Worm (Caenorhabditis elegans) whole organism, L4 larva: ENCODE data around the gene srz-9.

Experiments used
- ces-1 ChIP-seq: fragments of 150-350 bp; sonication (generic microtip); optimal IDR thresholded peaks from 4 replicates; lab custom pipeline; 2014; ENCODE audit warnings: missing biosample characterization, missing genetic modification reagents, missing genetic modification characterization
- egl-27 ChIP-seq: sonication (generic microtip); optimal IDR thresholded peaks from 3 replicates; lab custom pipeline; 2017; ENCODE audit warnings: missing biosample characterization, missing genetic modification reagents, missing genetic modification characterization
- fkh-10 ChIP-seq: fragments of 150-350 bp; optimal IDR thresholded peaks from 2 replicates; lab custom pipeline; 2014; ENCODE audit warnings: missing biosample characterization, missing genetic modification reagents, missing genetic modification characterization
- mdl-1 ChIP-seq, 2 experiments: fragments of 150-350 bp in 1 of 2; sonication (generic microtip) in 1 of 2; optimal IDR thresholded peaks; 2 replicates each; lab custom pipeline; 2014 to 2017; ENCODE audit warnings: missing biosample characterization in 2 of 2, missing genetic modification characterization in 2 of 2
- mxl-3 ChIP-seq: fragments of 200-800 bp; sonication (Bioruptor generic); optimal IDR thresholded peaks from 2 replicates; lab custom pipeline; 2018; ENCODE audit warnings: mild to moderate bottlenecking, missing genetic modification characterization, missing compliant biosample characterization
- nhr-10 ChIP-seq: fragments of 150-350 bp; optimal IDR thresholded peaks from 2 replicates; lab custom pipeline; 2014; ENCODE audit warnings: missing biosample characterization, missing genetic modification characterization
- nhr-237 ChIP-seq: sonication (generic microtip); optimal IDR thresholded peaks from 2 replicates; lab custom pipeline; 2017; ENCODE audit warnings: missing biosample characterization, missing genetic modification characterization
- skn-1 ChIP-seq: fragments of 150-350 bp; optimal IDR thresholded peaks from 2 replicates; lab custom pipeline; 2014; ENCODE audit warnings: missing biosample characterization, missing genetic modification characterization
- spr-1 ChIP-seq: sonication (generic microtip); optimal IDR thresholded peaks from 2 replicates; lab custom pipeline; 2016; ENCODE audit warnings: mild to moderate bottlenecking, missing genetic modification characterization, missing compliant biosample characterization
- unc-130 ChIP-seq: sonication (generic microtip); optimal IDR thresholded peaks from 2 replicates; lab custom pipeline; 2016; ENCODE audit warnings: missing genetic modification reagents, missing genetic modification characterization, missing compliant biosample characterization
- zfp-2 ChIP-seq: sonication (generic microtip); optimal IDR thresholded peaks from 2 replicates; lab custom pipeline; 2016; ENCODE audit warnings: mild to moderate bottlenecking, missing genetic modification characterization, missing compliant biosample characterization

ce11 chrIII:1295149-1295716, 31.4 kb downstream of the srz-9 start, which contains the start of gene fbxa-35:
- TF ChIP-seq zfp-2 (tag; lab: Kevin White, UChicago) (no peak), mdl-1 (tag; optimal IDR thresholded peaks at IDR 0.05; lab: Kevin White, UChicago) (no peak), ces-1 (GFP tag; lab: Kevin White, UChicago) (no peak), unc-130 (GFP tag; lab: Kevin White, UChicago) (no peak), nhr-237 (tag; lab: Kevin White, UChicago) (no peak), fkh-10 (GFP tag; lab: Kevin White, UChicago) (no peak), egl-27 (no peak), skn-1 (tag; lab: Kevin White, UChicago) (no peak), spr-1 (tag; lab: Kevin White, UChicago) (no peak), nhr-10 (no peak), mxl-3 (GFP tag; lab: Kevin White, UChicago) (no peak)
